Worm (Caenorhabditis elegans) whole organism, L3 larva: Measurements from ENCODE around the gene C14A11.9.

ENCODE experiments used
- mdl-1 ChIP-seq: fragments of 150-350 bp; optimal IDR thresholded peaks from 2 replicates; lab custom pipeline; 2014; ENCODE audit warnings: missing biosample characterization, missing genetic modification characterization
- nhr-23 ChIP-seq: fragments of 150-350 bp; optimal IDR thresholded peaks from 2 replicates; lab custom pipeline; 2014; ENCODE audit warnings: missing biosample characterization, missing genetic modification reagents, missing genetic modification characterization
- ztf-4 ChIP-seq: fragments of 150-350 bp; optimal IDR thresholded peaks from 2 replicates; lab custom pipeline; 2014; ENCODE audit warnings: missing biosample characterization, missing genetic modification characterization

- TF ChIP-seq nhr-23 (tag; lab: Kevin White, UChicago), result peak; percentile 56
- TF ChIP-seq ztf-4 (tag; lab: Kevin White, UChicago), result peak; percentile 28
- TF ChIP-seq mdl-1 (tag; lab: Kevin White, UChicago), result peak; percentile 37
Observed at ce11 chrX:2852388-2852908, 43.0 kb upstream of the C14A11.9 start, which contains the start of gene kin-29.
